Worm (Caenorhabditis elegans) whole organism, young adult: ENCODE measurements around the gene Y105C5A.9.
A peak's percentile ranks its signal among the peaks of the same experiment; 100 is the strongest.

Experiments used
- B0035.1 ChIP-seq: sonication (generic microtip); optimal IDR thresholded peaks from 2 replicates; lab custom pipeline; 2016; ENCODE audit warnings: missing genetic modification characterization, mild to moderate bottlenecking, missing compliant biosample characterization, missing genotype, missing genetic modification reagents
- C17E4.6 ChIP-seq: fragments of 200-800 bp; sonication (Bioruptor generic); IDR thresholded peaks from 2 replicates; pipeline ENCODE4 v1.3.6; 2022; ENCODE audit warnings: missing genetic modification reagents, missing genetic modification characterization, missing compliant biosample characterization
- D2030.7 ChIP-seq: fragments of 200-800 bp; sonication (Bioruptor generic); IDR thresholded peaks from 2 replicates; pipeline ENCODE4 v1.3.6; 2022; ENCODE audit warnings: missing genetic modification reagents, missing genetic modification characterization, missing compliant biosample characterization
- F49E8.2 ChIP-seq: sonication (generic microtip); optimal IDR thresholded peaks from 3 replicates; lab custom pipeline; 2017; ENCODE audit warnings: missing genetic modification characterization, mild to moderate bottlenecking, missing compliant biosample characterization, antibody characterized with exemption, moderate library complexity; ENCODE audit not compliant: insufficient read depth
- F55B11.4 ChIP-seq: sonication (generic microtip); optimal IDR thresholded peaks from 2 replicates; lab custom pipeline; 2016; ENCODE audit warnings: missing compliant biosample characterization, missing genetic modification characterization, borderline replicate concordance; ENCODE audit not compliant: insufficient read depth
- F57A8.1 ChIP-seq: fragments of 200-800 bp; sonication (Bioruptor generic); optimal IDR thresholded peaks from 2 replicates; lab custom pipeline; 2018; ENCODE audit warnings: mild to moderate bottlenecking, missing genetic modification characterization, moderate library complexity, missing compliant biosample characterization
- T07F8.4 ChIP-seq: sonication (generic microtip); optimal IDR thresholded peaks from 2 replicates; lab custom pipeline; 2016; ENCODE audit warnings: mild to moderate bottlenecking, missing genetic modification characterization, moderate library complexity, missing compliant biosample characterization
- Y53F4B.3 ChIP-seq: fragments of 200-800 bp; sonication (Bioruptor generic); IDR thresholded peaks from 2 replicates; pipeline ENCODE4 v1.3.6; 2022; ENCODE audit warnings: missing genetic modification reagents, missing genetic modification characterization, missing compliant biosample characterization
- Y79H2A.3 ChIP-seq: fragments of 200-800 bp; sonication (Bioruptor generic); conservative IDR thresholded peaks from 2 replicates; pipeline ENCODE4 v1.3.6; 2022; ENCODE audit warnings: missing genetic modification reagents, missing genetic modification characterization, missing compliant biosample characterization
- atf-7 ChIP-seq: sonication (generic microtip); optimal IDR thresholded peaks from 2 replicates; lab custom pipeline; 2017; ENCODE audit warnings: mild to moderate bottlenecking, missing genetic modification characterization, missing compliant biosample characterization
- attf-6 ChIP-seq: fragments of 200-800 bp; sonication (Bioruptor generic); IDR thresholded peaks from 2 replicates; pipeline ENCODE4 v1.3.6; 2022; ENCODE audit warnings: missing genetic modification reagents, missing genetic modification characterization, missing compliant biosample characterization
- ccch-3 ChIP-seq: fragments of 200-800 bp; sonication (Bioruptor generic); optimal IDR thresholded peaks from 2 replicates; lab custom pipeline; 2018; ENCODE audit warnings: mild to moderate bottlenecking, missing genetic modification characterization, missing compliant biosample characterization
- egl-44 ChIP-seq: fragments of 200-800 bp; sonication (Bioruptor generic); IDR thresholded peaks from 2 replicates; pipeline ENCODE4 v1.3.6; 2022; ENCODE audit warnings: missing genetic modification reagents, missing genetic modification characterization, missing compliant biosample characterization
- gei-17 ChIP-seq: fragments of 200-800 bp; sonication (Bioruptor generic); optimal IDR thresholded peaks from 2 replicates; lab custom pipeline; 2018; ENCODE audit warnings: mild to moderate bottlenecking, missing genetic modification characterization, missing compliant biosample characterization
- hmg-1.2 ChIP-seq: fragments of 200-800 bp; sonication (Bioruptor generic); IDR thresholded peaks from 2 replicates; pipeline ENCODE4 v1.3.6; 2022; ENCODE audit warnings: missing genetic modification reagents, missing genetic modification characterization, missing compliant biosample characterization
- hrde-1 ChIP-seq: sonication (generic microtip); optimal IDR thresholded peaks from 2 replicates; lab custom pipeline; 2016; ENCODE audit warnings: missing genetic modification characterization, mild to moderate bottlenecking, missing compliant biosample characterization, moderate library complexity, missing genotype, missing genetic modification reagents, borderline replicate concordance
- lag-1 ChIP-seq: fragments of 200-800 bp; sonication (Bioruptor generic); IDR thresholded peaks from 2 replicates; pipeline ENCODE4 v1.3.6; 2022; ENCODE audit warnings: missing genetic modification reagents, missing genetic modification characterization, missing compliant biosample characterization
- lsy-27 ChIP-seq: sonication (generic microtip); optimal IDR thresholded peaks from 2 replicates; lab custom pipeline; 2017; ENCODE audit warnings: missing genetic modification characterization, mild to moderate bottlenecking, missing compliant biosample characterization, antibody characterized with exemption, missing genotype, borderline replicate concordance; ENCODE audit not compliant: insufficient read depth
- mcd-1 ChIP-seq: fragments of 200-800 bp; sonication (Bioruptor generic); IDR thresholded peaks from 2 replicates; pipeline ENCODE4 v1.3.6; 2022; ENCODE audit warnings: missing genetic modification reagents, missing genetic modification characterization, missing compliant biosample characterization
- nhr-120 ChIP-seq: fragments of 200-800 bp; sonication (Bioruptor generic); IDR thresholded peaks from 2 replicates; pipeline ENCODE4 v1.3.6; 2022; ENCODE audit warnings: missing genetic modification characterization, missing compliant biosample characterization
- nhr-179 ChIP-seq: sonication (generic microtip); optimal IDR thresholded peaks from 2 replicates; lab custom pipeline; 2016; ENCODE audit warnings: mild to moderate bottlenecking, missing genetic modification characterization, missing compliant biosample characterization
- pha-4 ChIP-seq: fragments of 150-350 bp; sonication (generic microtip); optimal IDR thresholded peaks from 2 replicates; lab custom pipeline; 2014; ENCODE audit warnings: missing biosample characterization, missing genetic modification reagents, missing genetic modification characterization
- rcor-1 ChIP-seq: fragments of 200-800 bp; sonication (Bioruptor generic); IDR thresholded peaks from 2 replicates; pipeline ENCODE4 v1.3.6; 2022; ENCODE audit warnings: missing genetic modification reagents, missing genetic modification characterization, missing compliant biosample characterization
- repo-1 ChIP-seq: sonication (generic microtip); optimal IDR thresholded peaks from 2 replicates; lab custom pipeline; 2017; ENCODE audit warnings: mild to moderate bottlenecking, missing genetic modification characterization, missing compliant biosample characterization
- snpc-1.1 ChIP-seq: sonication (generic microtip); optimal IDR thresholded peaks from 2 replicates; lab custom pipeline; 2017; ENCODE audit warnings: missing genetic modification characterization, mild to moderate bottlenecking, missing compliant biosample characterization, antibody characterized with exemption, moderate library complexity, missing genotype, missing genetic modification reagents; ENCODE audit not compliant: insufficient read depth
- snpc-1.3 ChIP-seq: sonication (generic microtip); optimal IDR thresholded peaks from 2 replicates; lab custom pipeline; 2017; ENCODE audit warnings: missing genetic modification characterization, mild to moderate bottlenecking, missing compliant biosample characterization, antibody characterized with exemption, moderate library complexity, missing genotype, missing genetic modification reagents; ENCODE audit not compliant: insufficient read depth
- snpc-4 ChIP-seq, 5 experiments: fragments of 150-350 bp in 1 of 5; sonication (generic microtip) in 4 of 5; optimal IDR thresholded peaks; 2 replicates each; lab custom pipeline; 2014 to 2018; ENCODE audit warnings: missing genetic modification characterization in 5 of 5, missing biosample characterization in 3 of 5, antibody characterized with exemption in 2 of 5, mild to moderate bottlenecking in 2 of 5, missing compliant biosample characterization in 2 of 5, missing genotype in 2 of 5, moderate library complexity in 2 of 5, missing genetic modification reagents in 1 of 5
- tbp1 ChIP-seq: fragments of 200-800 bp; sonication (Bioruptor generic); optimal IDR thresholded peaks from 2 replicates; lab custom pipeline; 2018; ENCODE audit warnings: mild to moderate bottlenecking, missing genetic modification characterization, missing compliant biosample characterization
- ztf-22 ChIP-seq: fragments of 200-800 bp; sonication (Bioruptor generic); optimal IDR thresholded peaks from 2 replicates; lab custom pipeline; 2018; ENCODE audit warnings: mild to moderate bottlenecking, missing genetic modification characterization, moderate library complexity, missing compliant biosample characterization
- ztf-28 ChIP-seq: fragments of 200-800 bp; sonication (Bioruptor generic); IDR thresholded peaks from 2 replicates; pipeline ENCODE4 v1.3.6; 2022; ENCODE audit warnings: missing genetic modification reagents, missing genetic modification characterization, missing compliant biosample characterization
- ztf-3 ChIP-seq: fragments of 200-800 bp; sonication (Bioruptor generic); optimal IDR thresholded peaks from 2 replicates; lab custom pipeline; 2018; ENCODE audit warnings: mild to moderate bottlenecking, missing genetic modification characterization, missing compliant biosample characterization

Gene Y105C5A.9

DNA sequence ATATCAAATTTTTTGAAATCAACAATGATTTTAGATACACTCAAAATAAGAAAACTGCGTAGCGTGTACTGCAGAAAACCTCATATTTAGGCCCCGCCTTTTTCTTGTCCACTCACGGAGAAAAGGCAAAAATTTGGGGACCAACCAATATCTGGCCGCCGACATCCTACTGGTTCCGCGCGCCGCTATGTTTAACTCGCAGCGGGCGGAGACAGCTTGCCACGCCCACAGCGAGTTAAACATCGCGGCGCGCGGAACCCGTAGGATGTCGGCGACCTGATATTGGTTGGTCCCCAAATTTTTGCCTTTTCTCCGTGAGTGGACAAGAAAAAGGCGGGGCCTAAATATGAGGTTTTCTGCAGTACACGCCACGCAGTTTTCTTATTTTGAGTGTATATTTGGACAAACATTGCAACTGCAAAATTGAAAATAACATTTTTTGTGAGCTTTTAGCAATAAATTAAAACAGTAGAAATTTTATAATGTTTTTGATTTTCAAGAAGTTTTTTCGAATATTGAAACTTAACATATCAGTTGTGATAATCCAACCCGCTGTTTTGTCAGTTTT, 21.4 kb upstream of the Y105C5A.9 start:
- TF ChIP-seq attf-6 (GFP tag; lab: Robert Waterston, UW) (peak; percentile 90), snpc-4 (GFP tag; optimal IDR thresholded peaks at IDR 0.05; lab: Kevin White, UChicago) (peak; percentile 66), snpc-4 (tag; optimal IDR thresholded peaks at IDR 0.05; lab: Kevin White, UChicago) (peak; percentile 58 to 96 (median 72)), hmg-1.2 (GFP tag; lab: Robert Waterston, UW) (peak; percentile 36; the same call in 1 of the 2 replicates), snpc-1.1 (tag; lab: Kevin White, UChicago) (peak; percentile 33)

DNA sequence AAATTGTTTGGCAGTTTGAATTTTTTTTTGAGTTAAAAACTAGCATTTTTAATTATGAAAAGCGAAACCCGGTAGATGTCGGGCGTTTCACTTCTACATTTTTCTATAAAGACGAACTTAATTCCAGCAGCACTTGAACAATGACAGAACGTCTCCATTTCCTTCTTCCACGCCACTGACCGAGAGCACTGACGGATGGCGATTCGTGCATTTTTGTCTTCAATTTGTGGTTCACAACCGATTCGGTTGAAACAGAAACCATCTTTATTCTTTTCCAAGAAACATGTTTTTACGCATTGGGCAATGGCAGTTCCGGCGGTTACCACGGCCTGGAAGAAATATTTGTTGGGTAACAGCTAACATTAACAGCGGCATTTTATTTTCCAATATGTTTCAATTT, 18.2 kb upstream of the Y105C5A.9 start:
- TF ChIP-seq lsy-27 (no peak), mcd-1 (GFP tag; lab: Robert Waterston, UW) (no peak), lag-1 (no peak), atf-7 (tag; lab: Kevin White, UChicago) (no peak), snpc-4 (GFP tag; optimal IDR thresholded peaks at IDR 0.05; lab: Kevin White, UChicago) (no peak), snpc-4 (tag; optimal IDR thresholded peaks at IDR 0.05; lab: Kevin White, UChicago) (peak in 3 of 4 experiments; percentile 34 to 62 (median 61)), Y79H2A.3 (GFP tag; lab: Robert Waterston, UW) (no peak), F49E8.2 (no peak), ccch-3 (GFP tag; lab: Kevin White, UChicago) (no peak), nhr-120 (no peak), T07F8.4 (tag; lab: Kevin White, UChicago) (no peak), B0035.1 (tag; lab: Kevin White, UChicago) (no peak), F57A8.1 (GFP tag; lab: Kevin White, UChicago) (no peak), D2030.7 (GFP tag; lab: Robert Waterston, UW) (no peak), F55B11.4 (tag; lab: Kevin White, UChicago) (no peak), attf-6 (GFP tag; lab: Robert Waterston, UW) (peak; percentile 62; the same call in 1 of the 2 replicates)

DNA sequence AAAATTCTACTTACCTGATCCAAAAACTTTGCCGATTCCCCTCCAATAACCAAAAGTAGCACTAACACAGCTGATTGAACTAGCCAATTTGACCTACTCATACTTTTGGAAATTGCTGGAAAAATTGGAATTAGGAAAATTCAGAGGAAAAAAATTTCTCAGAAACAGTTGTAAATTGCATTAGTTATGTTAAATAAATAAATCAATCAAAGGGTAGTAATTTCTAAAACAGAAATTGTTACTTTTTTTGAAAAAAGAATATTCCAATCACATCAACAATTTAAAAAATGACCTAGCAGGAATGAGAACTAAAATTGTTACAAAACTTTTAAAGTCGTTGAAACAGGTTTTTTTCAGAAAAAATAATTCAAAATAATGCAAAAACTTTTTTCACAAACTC, 14.3 kb upstream of the Y105C5A.9 start, which contains the start of gene Y105C5A.8:
Y105C5A.8 (minus strand) TSS at position 101 of the 400 bp plus-strand sequence.
- TF ChIP-seq snpc-1.3 (tag; lab: Kevin White, UChicago) (no peak), ztf-3 (GFP tag; lab: Kevin White, UChicago) (no peak), nhr-179 (tag; lab: Kevin White, UChicago) (no peak), C17E4.6 (GFP tag; lab: Robert Waterston, UW) (no peak), ztf-28 (GFP tag; lab: Robert Waterston, UW) (no peak), Y53F4B.3 (GFP tag; lab: Robert Waterston, UW) (no peak), snpc-1.1 (tag; lab: Kevin White, UChicago) (no peak), T07F8.4 (tag; lab: Kevin White, UChicago) (no peak), tbp1 (no peak), rcor-1 (GFP tag; lab: Robert Waterston, UW) (no peak), hrde-1 (tag; lab: Kevin White, UChicago) (no peak), gei-17 (GFP tag; lab: Kevin White, UChicago) (no peak), ztf-22 (GFP tag; lab: Kevin White, UChicago) (no peak), attf-6 (GFP tag; lab: Robert Waterston, UW) (no peak), repo-1 (tag; lab: Kevin White, UChicago) (no peak), egl-44 (GFP tag; lab: Robert Waterston, UW) (no peak), pha-4 (tag; lab: Kevin White, UChicago) (no peak), D2030.7 (GFP tag; lab: Robert Waterston, UW) (no peak)
